Worm (Caenorhabditis elegans) whole organism, L4/young adult: ENCODE measurements around the gene nhr-181.

Experiments
- W03F9.2 ChIP-seq: fragments of 150-350 bp; optimal IDR thresholded peaks from 2 replicates; lab custom pipeline; 2014; ENCODE audit warnings: missing biosample characterization, missing genetic modification characterization
- him-1 ChIP-seq: sonication (generic microtip); optimal IDR thresholded peaks from 2 replicates; lab custom pipeline; 2016; ENCODE audit warnings: missing genotype, missing genetic modification reagents, missing genetic modification characterization, missing compliant biosample characterization

- TF ChIP-seq W03F9.2 (tag; lab: Kevin White, UChicago) (no peak), him-1 (tag; lab: Kevin White, UChicago) (no peak)
These were observed 9.5 kb downstream of the nhr-181 start, which contains the start of gene srj-39 for ce11 chrV:4104298-4104697.
